Fruit fly (Drosophila melanogaster) Kc167 (cell line): ENCODE results near the gene wb.

Source experiments
- Myc ChIP-seq: fragments of >200 bp; optimal IDR thresholded peaks from 2 replicates; lab custom pipeline; 2017; ENCODE audit warnings: missing external identifiers
- h ChIP-seq: fragments of >200 bp; optimal IDR thresholded peaks from 3 replicates; lab custom pipeline; 2018; ENCODE audit warnings: missing external identifiers
- psq ChIP-seq: fragments of >200 bp; optimal IDR thresholded peaks from 2 replicates; lab custom pipeline; 2017; ENCODE audit warnings: missing external identifiers
- ttk ChIP-seq: sonication (Bioruptor generic); optimal IDR thresholded peaks from 2 replicates; lab custom pipeline; 2017; ENCODE audit warnings: missing external identifiers

- TF ChIP-seq h (lab: Kevin White, UChicago) (no peak), ttk (lab: Kevin White, UChicago) (no peak), Myc (lab: Kevin White, UChicago) (no peak), psq (lab: Kevin White, UChicago) (no peak)
Observed at dm6 chr2L:14221227-14221626, 41.6 kb upstream of the wb start.
